Worm (Caenorhabditis elegans) whole organism, midembryonic: ENCODE results near the gene Y50E8A.11.

Source experiments
- flt-1 ChIP-seq: fragments of 200-800 bp; sonication (Bioruptor generic); IDR thresholded peaks from 2 replicates; pipeline ENCODE4 v1.3.6; 2022; ENCODE audit warnings: missing genetic modification characterization, missing compliant biosample characterization
- med-1 ChIP-seq: sonication (generic microtip); optimal IDR thresholded peaks from 2 replicates; lab custom pipeline; 2017; ENCODE audit warnings: missing genetic modification characterization, mild to moderate bottlenecking, missing compliant biosample characterization, antibody characterized with exemption, missing genetic modification reagents; ENCODE audit not compliant: insufficient read depth
- ref-1 ChIP-seq: fragments of 200-800 bp; sonication (Bioruptor generic); conservative IDR thresholded peaks from 2 replicates; pipeline ENCODE4 v1.3.6; 2022; ENCODE audit warnings: missing genetic modification reagents, missing genetic modification characterization, missing compliant biosample characterization

- TF ChIP-seq med-1 (GFP tag; lab: Kevin White, UChicago) (no peak), flt-1 (GFP tag; lab: Robert Waterston, UW) (no peak), ref-1 (GFP tag; lab: Robert Waterston, UW) (no peak)
These were observed 9.6 kb downstream of the Y50E8A.11 start for ce11 chrV:14790792-14791191.
